Worm (Caenorhabditis elegans) whole organism, dauer: Measurements from ENCODE around the gene nyn-1.

ENCODE experiments used
- unc-62 ChIP-seq: sonication (generic microtip); optimal IDR thresholded peaks from 2 replicates; lab custom pipeline; 2017; ENCODE audit warnings: missing biosample characterization, missing genetic modification reagents, missing genetic modification characterization

nyn-1 gene

DNA sequence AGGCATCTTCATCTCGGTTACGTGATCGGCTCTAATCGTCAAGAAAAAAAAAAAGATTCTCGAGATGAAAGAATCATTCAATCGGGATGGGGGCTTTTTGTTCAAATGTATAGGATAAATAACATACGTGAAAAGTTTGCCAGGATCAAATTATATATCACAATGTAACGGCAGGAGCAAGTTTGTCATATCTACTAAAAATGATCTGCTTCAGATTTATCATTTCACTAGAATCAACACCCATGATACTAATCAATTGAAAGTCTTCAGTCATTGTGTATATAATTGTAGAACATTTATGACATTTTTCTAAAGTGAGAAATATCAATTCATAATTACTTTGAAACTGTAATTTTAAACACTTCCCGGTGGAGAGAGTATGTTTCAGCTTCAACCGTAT is 10.1 kb upstream of the nyn-1 start:
- TF ChIP-seq unc-62 (GFP tag; lab: Kevin White, UChicago), result no peak

ce11 chrIV:13695720-13696364 is 9.0 kb upstream of the nyn-1 start:
- peak; percentile 27 for TF ChIP-seq unc-62 (GFP tag; lab: Kevin White, UChicago)

DNA sequence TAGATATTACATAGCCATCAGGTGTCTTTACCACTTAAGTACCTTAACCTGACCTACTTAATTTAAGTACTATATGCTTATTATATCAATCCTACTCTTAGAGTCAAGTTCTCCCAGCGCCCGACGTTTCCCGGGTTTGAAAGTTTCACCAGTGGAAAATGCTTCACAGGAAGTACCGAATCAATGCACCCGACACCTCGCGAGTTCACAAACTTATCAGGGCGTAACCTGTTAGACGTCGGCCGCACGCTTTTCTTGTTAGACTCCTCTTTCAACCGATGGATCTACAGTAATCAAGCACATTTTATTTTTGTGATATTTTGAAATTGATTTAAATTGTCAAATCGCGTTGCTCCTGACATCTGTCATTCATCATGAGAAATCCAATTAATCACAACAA is 8.5 kb upstream of the nyn-1 start:
- no peak for TF ChIP-seq unc-62 (GFP tag; lab: Kevin White, UChicago)

DNA sequence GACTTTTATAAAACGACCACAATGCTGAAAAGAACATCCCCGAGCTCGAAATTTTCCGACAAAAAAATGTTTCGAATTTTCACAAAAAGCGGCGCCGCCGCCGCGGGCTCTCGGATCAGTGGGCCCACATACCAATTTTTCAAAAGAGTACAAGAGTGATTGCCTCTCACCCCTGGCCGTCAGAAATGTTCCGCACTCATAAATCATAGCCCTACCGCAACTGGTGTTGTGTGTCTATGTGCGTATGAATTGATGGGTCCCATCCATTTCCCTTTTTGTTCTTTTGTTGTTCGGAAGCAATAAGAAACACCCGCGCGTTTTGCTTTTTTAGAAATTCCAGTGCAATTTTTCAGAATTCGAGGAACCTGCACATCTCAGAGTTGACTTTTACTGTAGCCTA is 7.8 kb upstream of the nyn-1 start:
- no peak for TF ChIP-seq unc-62 (GFP tag; lab: Kevin White, UChicago)

- no peak for TF ChIP-seq unc-62 (GFP tag; lab: Kevin White, UChicago)
These were observed 7.2 kb upstream of the nyn-1 start for ce11 chrIV:13693976-13694375.

ce11 chrIV:13692522-13692921 is 5.7 kb upstream of the nyn-1 start:
- TF ChIP-seq unc-62 (GFP tag; lab: Kevin White, UChicago), result no peak

- TF ChIP-seq unc-62 (GFP tag; lab: Kevin White, UChicago), result no peak
These were observed 2.6 kb upstream of the nyn-1 start, which contains the start of gene T23G4.2 for ce11 chrIV:13689302-13689880. Gene T23G4.2, minus strand, starts transcription at chrIV:13689556.

ce11 chrIV:13687631-13688030 is 816 bp upstream of the nyn-1 start:
- TF ChIP-seq unc-62 (GFP tag; lab: Kevin White, UChicago), result no peak

DNA sequence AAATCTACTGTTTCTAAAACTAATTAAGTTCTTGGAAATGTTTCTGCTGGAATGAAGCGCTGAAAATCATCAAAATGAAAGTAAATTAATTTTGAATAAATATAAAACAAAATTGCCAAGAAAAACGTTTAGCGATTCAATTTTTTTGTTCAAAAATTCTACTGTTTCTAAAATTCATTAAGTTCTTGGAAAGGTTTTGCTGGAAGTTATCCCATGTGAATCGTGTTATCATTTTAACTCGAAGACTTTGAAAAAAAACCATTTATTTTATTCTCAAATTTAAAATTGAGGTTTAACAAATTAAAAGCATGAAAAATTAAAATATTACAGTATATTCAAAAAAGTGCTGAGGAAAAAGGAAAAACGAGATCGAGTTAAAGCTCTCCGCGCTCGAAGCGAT is 2.0 kb downstream of the nyn-1 start:
- no peak for TF ChIP-seq unc-62 (GFP tag; lab: Kevin White, UChicago)

ce11 chrIV:13682733-13683132 is 4.1 kb downstream of the nyn-1 start:
- TF ChIP-seq unc-62 (GFP tag; lab: Kevin White, UChicago), result no peak

ce11 chrIV:13679495-13679894 is 7.3 kb downstream of the nyn-1 start:
- no peak for TF ChIP-seq unc-62 (GFP tag; lab: Kevin White, UChicago)

DNA sequence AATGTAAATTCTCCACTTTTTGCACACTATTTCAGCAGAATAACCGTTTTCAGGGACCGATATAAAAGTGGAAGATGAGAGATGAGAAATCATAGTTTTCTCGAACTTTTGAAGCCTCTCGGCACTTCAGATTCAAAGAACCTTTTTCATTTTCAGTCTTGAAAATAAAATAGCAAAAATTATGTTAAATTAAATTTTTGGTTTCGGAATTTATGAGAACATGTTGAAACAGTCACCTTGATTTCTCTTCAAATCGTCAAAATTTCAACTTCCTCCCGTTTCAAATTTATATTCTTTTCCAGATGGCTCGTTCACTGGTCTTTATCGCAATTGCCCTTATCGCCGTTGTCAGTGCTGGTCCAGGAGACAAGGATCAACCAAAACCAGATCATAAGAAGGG is 8.2 kb downstream of the nyn-1 start, which contains the start of gene srlf-26:
srlf-26 (plus strand) TSS at position 301 of the 400 bp plus-strand sequence.
- no peak for TF ChIP-seq unc-62 (GFP tag; lab: Kevin White, UChicago)

DNA sequence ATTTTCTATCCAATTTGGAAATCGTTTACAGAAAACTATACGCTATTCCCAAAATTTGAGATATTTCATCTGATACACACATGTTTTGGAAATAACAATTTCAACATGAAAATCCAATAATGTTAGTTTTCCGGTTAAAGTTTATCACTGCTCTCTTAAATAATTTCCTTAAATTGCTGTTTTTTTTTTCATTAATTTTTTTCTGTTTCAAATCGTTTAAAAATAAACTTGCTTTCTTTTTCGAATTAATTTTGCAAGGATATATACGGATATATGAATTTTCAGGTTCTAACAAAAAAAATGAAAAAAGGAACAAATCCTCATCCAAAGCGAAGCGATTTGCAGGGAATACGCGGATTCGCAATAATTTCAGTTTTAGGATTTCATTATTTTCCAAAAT is 13.3 kb downstream of the nyn-1 start, which contains the start of gene oac-48:
oac-48 (plus strand) TSS at position 301 of the 400 bp plus-strand sequence.
- TF ChIP-seq unc-62 (GFP tag; lab: Kevin White, UChicago), result no peak

ce11 chrIV:13666849-13667430 is 19.9 kb downstream of the nyn-1 start, which contains the start of gene fbxa-215:
Gene fbxa-215, minus strand, starts transcription at chrIV:13666909.
- TF ChIP-seq unc-62 (GFP tag; lab: Kevin White, UChicago), result no peak

DNA sequence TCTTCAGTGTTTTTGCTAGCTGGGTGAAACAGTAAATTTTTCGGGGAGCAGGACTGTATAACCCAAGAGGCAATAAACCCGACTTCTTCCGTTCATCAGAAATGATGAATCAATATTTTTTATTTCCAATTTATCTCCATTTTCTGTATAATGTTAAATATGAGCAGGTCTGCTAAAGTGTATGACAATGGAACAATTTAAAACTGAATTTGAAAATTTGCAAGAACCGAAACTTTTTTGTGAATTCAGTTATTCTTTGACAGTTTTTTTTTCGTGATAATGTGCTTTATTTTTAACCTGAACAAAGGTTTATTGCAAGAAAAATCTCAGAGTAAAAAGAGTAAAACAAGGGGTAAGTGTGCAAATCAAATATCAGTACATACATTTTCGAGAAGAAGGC is 21.7 kb downstream of the nyn-1 start:
- no peak for TF ChIP-seq unc-62 (GFP tag; lab: Kevin White, UChicago)

- no peak for TF ChIP-seq unc-62 (GFP tag; lab: Kevin White, UChicago)
These were observed 22.7 kb downstream of the nyn-1 start, which contains the start of gene Y45F10C.4 for ce11 chrIV:13664090-13664489. Gene Y45F10C.4, minus strand, starts transcription at chrIV:13664190.
